Worm (Caenorhabditis elegans): Measurements from ENCODE around the gene ced-7.

DNA sequence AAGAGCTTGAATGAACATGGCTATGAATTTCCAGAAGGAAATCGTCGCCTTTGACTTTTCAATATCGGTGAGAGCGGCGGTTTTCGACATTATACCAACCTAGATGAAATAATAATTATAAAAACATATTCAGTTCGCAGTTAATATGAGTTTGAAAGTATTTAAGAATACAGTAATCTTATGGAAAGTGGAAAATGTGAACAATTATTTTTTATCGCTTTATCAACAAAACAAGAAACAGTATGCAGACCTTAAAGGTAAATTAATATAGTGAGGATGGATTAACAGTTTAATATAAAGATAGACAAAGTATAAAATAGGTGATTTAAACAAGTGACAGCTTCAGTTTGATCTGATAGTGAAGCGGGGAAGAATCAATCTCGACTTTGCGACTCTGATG lies 21.4 kb downstream of the ced-7 start, which contains the start of gene C48B4.6:
- TF ChIP-seq nhr-10 (tag; optimal IDR thresholded peaks at IDR 0.05) (no peak), lsy-2 (tag; optimal IDR thresholded peaks at IDR 0.05) (no peak), lin-13 (GFP tag; optimal IDR thresholded peaks at IDR 0.05) (no peak), nhr-25 (tag; optimal IDR thresholded peaks at IDR 0.05) (no peak), nhr-6 (tag; optimal IDR thresholded peaks at IDR 0.05) (no peak), ama-1 (optimal IDR thresholded peaks at IDR 0.05) (no peak), aly-2 (tag; optimal IDR thresholded peaks at IDR 0.05) (no peak), skn-1 (tag; optimal IDR thresholded peaks at IDR 0.05) (no peak), R02D3.7 (tag; optimal IDR thresholded peaks at IDR 0.05) (no peak), snpc-4 (tag; optimal IDR thresholded peaks at IDR 0.05) (no peak), nhr-11 (tag; optimal IDR thresholded peaks at IDR 0.05) (no peak)

All from whole organism, L2 larva.